Worm (Caenorhabditis elegans) whole organism, L4/young adult: ENCODE data around the gene asp-7.
"Not testable (repeated sequence)": the region's sequence is repeated elsewhere in the genome, so short reads cannot be mapped to it uniquely, and the experiment has no call there.

ENCODE experiments used
- W03F9.2 ChIP-seq: fragments of 150-350 bp; optimal IDR thresholded peaks from 2 replicates; lab custom pipeline; 2014; ENCODE audit warnings: missing biosample characterization, missing genetic modification characterization
- dao-5 ChIP-seq: sonication (generic microtip); optimal IDR thresholded peaks from 2 replicates; lab custom pipeline; 2016; ENCODE audit warnings: missing genotype, missing genetic modification characterization, moderate library complexity, missing compliant biosample characterization
- him-1 ChIP-seq: sonication (generic microtip); optimal IDR thresholded peaks from 2 replicates; lab custom pipeline; 2016; ENCODE audit warnings: missing genotype, missing genetic modification reagents, missing genetic modification characterization, missing compliant biosample characterization

The asp-7 gene

ce11 chrV:3021306-3021705, 6.8 kb upstream of the asp-7 start, which contains the start of gene irld-12:
TSS of gene irld-12 (minus strand) at chrV:3021406.
- TF ChIP-seq dao-5 (tag; lab: Kevin White, UChicago) (no peak), W03F9.2 (tag; lab: Kevin White, UChicago) (no peak), him-1 (no peak)

- TF ChIP-seq dao-5 (tag; lab: Kevin White, UChicago) (no peak), him-1 (no peak), W03F9.2 (tag; lab: Kevin White, UChicago) (no peak)
These were observed 3.8 kb upstream of the asp-7 start, which contains the start of gene asp-8 for ce11 chrV:3024274-3024673. TSS of gene asp-8 (plus strand) at chrV:3024549.

ce11 chrV:3032343-3032742, 4.3 kb downstream of the asp-7 start, which contains the start of gene irld-38:
TSS of gene irld-38 (minus strand) at chrV:3032443.
- no peak for TF ChIP-seq dao-5 (tag; lab: Kevin White, UChicago)
- no peak for TF ChIP-seq W03F9.2 (tag; lab: Kevin White, UChicago)
- TF ChIP-seq him-1: no peak

- TF ChIP-seq W03F9.2 (tag; lab: Kevin White, UChicago): no peak
- TF ChIP-seq him-1: no peak
- TF ChIP-seq dao-5 (tag; lab: Kevin White, UChicago): no peak
These were observed 6.2 kb downstream of the asp-7 start, which contains the start of gene srw-8 for ce11 chrV:3034236-3034635. TSS of gene srw-8 (minus strand) at chrV:3034336.

- no peak for TF ChIP-seq dao-5 (tag; lab: Kevin White, UChicago)
- no peak for TF ChIP-seq him-1
- no peak for TF ChIP-seq W03F9.2 (tag; lab: Kevin White, UChicago)
These were observed 10.0 kb downstream of the asp-7 start for ce11 chrV:3038058-3038457.

- no peak for TF ChIP-seq W03F9.2 (tag; lab: Kevin White, UChicago)
- no peak for TF ChIP-seq dao-5 (tag; lab: Kevin White, UChicago)
- no peak for TF ChIP-seq him-1
These were observed 11.2 kb downstream of the asp-7 start, which contains the start of gene chpf-2 for ce11 chrV:3039282-3039681. TSS of gene chpf-2 (minus strand) at chrV:3039382.

ce11 chrV:3040930-3041329, 12.8 kb downstream of the asp-7 start:
- no peak for TF ChIP-seq dao-5 (tag; lab: Kevin White, UChicago)
- no peak for TF ChIP-seq him-1
- TF ChIP-seq W03F9.2 (tag; lab: Kevin White, UChicago): no peak

- TF ChIP-seq dao-5 (tag; lab: Kevin White, UChicago) (no peak), W03F9.2 (tag; lab: Kevin White, UChicago) (no peak), him-1 (no peak)
These were observed 16.8 kb downstream of the asp-7 start, which contains the start of gene F59D6.1 for ce11 chrV:3044837-3045236. TSS of gene F59D6.1 (plus strand) at chrV:3045137.

- TF ChIP-seq W03F9.2 (tag; lab: Kevin White, UChicago) (no peak), dao-5 (tag; lab: Kevin White, UChicago) (no peak), him-1 (no peak)
These were observed 18.3 kb downstream of the asp-7 start for ce11 chrV:3046364-3046763.

- TF ChIP-seq dao-5 (tag; lab: Kevin White, UChicago) (no peak), W03F9.2 (tag; lab: Kevin White, UChicago) (no peak)
These were observed 26.2 kb downstream of the asp-7 start, which contains the start of gene C50H11.8 for ce11 chrV:3054254-3054653. TSS of gene C50H11.8 (plus strand) at chrV:3054554.

- TF ChIP-seq him-1 (no peak), dao-5 (tag; lab: Kevin White, UChicago) (no peak), W03F9.2 (tag; lab: Kevin White, UChicago) (no peak)
These were observed 30.9 kb downstream of the asp-7 start, which contains the start of gene str-244 for ce11 chrV:3058996-3059395. TSS of gene str-244 (minus strand) at chrV:3059096.

ce11 chrV:3062078-3062477, 34.0 kb downstream of the asp-7 start, which contains the start of gene srt-15:
TSS of gene srt-15 (minus strand) at chrV:3062178.
- no peak for TF ChIP-seq dao-5 (tag; lab: Kevin White, UChicago)
- TF ChIP-seq W03F9.2 (tag; lab: Kevin White, UChicago): no peak
- TF ChIP-seq him-1: no peak

- not testable (repeated sequence) for TF ChIP-seq W03F9.2 (tag; lab: Kevin White, UChicago); him-1; dao-5 (tag; lab: Kevin White, UChicago)
These were observed 36.3 kb downstream of the asp-7 start, which contains the start of gene srt-16 for ce11 chrV:3064418-3064817. TSS of gene srt-16 (minus strand) at chrV:3064518.

ce11 chrV:3065928-3066327, 37.8 kb downstream of the asp-7 start, which contains the start of gene srh-185:
TSS of gene srh-185 (plus strand) at chrV:3066228.
- no peak for TF ChIP-seq dao-5 (tag; lab: Kevin White, UChicago)
- no peak for TF ChIP-seq W03F9.2 (tag; lab: Kevin White, UChicago)
- no peak for TF ChIP-seq him-1

ce11 chrV:3069101-3069500, 41.0 kb downstream of the asp-7 start, which contains the start of gene str-40:
TSS of gene str-40 (minus strand) at chrV:3069201.
- no peak for TF ChIP-seq him-1
- no peak for TF ChIP-seq dao-5 (tag; lab: Kevin White, UChicago)
- no peak for TF ChIP-seq W03F9.2 (tag; lab: Kevin White, UChicago)
